Worm (Caenorhabditis elegans) whole organism, L2 larva: ENCODE data around the gene Y82E9BR.14.

Experiments used
- C34F6.9 ChIP-seq: fragments of 150-350 bp; optimal IDR thresholded peaks from 2 replicates; lab custom pipeline; 2014; ENCODE audit warnings: missing biosample characterization, missing genetic modification characterization
- F13H6.1 ChIP-seq: sonication (generic microtip); optimal IDR thresholded peaks from 2 replicates; lab custom pipeline; 2016; ENCODE audit warnings: missing genetic modification characterization, missing compliant biosample characterization
- R02D3.7 ChIP-seq: fragments of 150-350 bp; optimal IDR thresholded peaks from 2 replicates; lab custom pipeline; 2014; ENCODE audit warnings: missing biosample characterization, missing genetic modification characterization
- Y55F3AM.14 ChIP-seq: fragments of 200-800 bp; sonication (Bioruptor generic); optimal IDR thresholded peaks from 2 replicates; lab custom pipeline; 2018; ENCODE audit warnings: mild to moderate bottlenecking, missing genetic modification characterization, missing compliant biosample characterization
- ZK546.5 ChIP-seq: sonication (generic microtip); optimal IDR thresholded peaks from 2 replicates; lab custom pipeline; 2017; ENCODE audit warnings: missing biosample characterization, missing genetic modification characterization
- aly-2 ChIP-seq: fragments of 150-350 bp; optimal IDR thresholded peaks from 2 replicates; lab custom pipeline; 2014; ENCODE audit warnings: missing biosample characterization, missing genetic modification characterization
- ama-1 ChIP-seq: fragments of 150-350 bp; optimal IDR thresholded peaks from 2 replicates; lab custom pipeline; 2018; ENCODE audit warnings: inconsistent platforms
- blmp-1 ChIP-seq: sonication (generic microtip); optimal IDR thresholded peaks from 2 replicates; lab custom pipeline; 2017; ENCODE audit warnings: missing genetic modification characterization, mild to moderate bottlenecking, missing compliant biosample characterization, antibody characterized with exemption, moderate library complexity; ENCODE audit not compliant: insufficient read depth
- ceh-16 ChIP-seq: fragments of 150-350 bp; optimal IDR thresholded peaks from 2 replicates; lab custom pipeline; 2014; ENCODE audit warnings: missing biosample characterization, missing genetic modification characterization
- ceh-82 ChIP-seq: fragments of 150-350 bp; optimal IDR thresholded peaks from 2 replicates; lab custom pipeline; 2014; ENCODE audit warnings: missing biosample characterization, missing genetic modification characterization
- crh-2 ChIP-seq: sonication (generic microtip); optimal IDR thresholded peaks from 2 replicates; lab custom pipeline; 2017; ENCODE audit warnings: missing biosample characterization, missing genetic modification characterization
- fos-1 ChIP-seq: fragments of 150-350 bp; optimal IDR thresholded peaks from 2 replicates; lab custom pipeline; 2014; ENCODE audit warnings: missing biosample characterization, missing genetic modification characterization
- gmeb-1 ChIP-seq: fragments of 150-350 bp; optimal IDR thresholded peaks from 2 replicates; lab custom pipeline; 2014; ENCODE audit warnings: missing biosample characterization, missing genetic modification characterization
- lin-11 ChIP-seq: fragments of 150-350 bp; sonication (generic microtip); optimal IDR thresholded peaks from 2 replicates; lab custom pipeline; 2014; ENCODE audit warnings: missing biosample characterization, missing genetic modification characterization, inconsistent platforms, mixed read lengths
- lin-39 ChIP-seq: fragments of 150-350 bp; optimal IDR thresholded peaks from 2 replicates; lab custom pipeline; 2014; ENCODE audit warnings: missing biosample characterization, missing genetic modification reagents, missing genetic modification characterization
- nhr-10 ChIP-seq: sonication (generic microtip); optimal IDR thresholded peaks from 2 replicates; lab custom pipeline; 2017; ENCODE audit warnings: missing biosample characterization, missing genetic modification characterization
- nhr-12 ChIP-seq: fragments of 150-350 bp; optimal IDR thresholded peaks from 2 replicates; lab custom pipeline; 2014; ENCODE audit warnings: missing biosample characterization, missing genetic modification characterization
- nhr-23 ChIP-seq: fragments of 150-350 bp; optimal IDR thresholded peaks from 2 replicates; lab custom pipeline; 2014; ENCODE audit warnings: missing biosample characterization, missing genetic modification reagents, missing genetic modification characterization
- nhr-77 ChIP-seq: fragments of 150-350 bp; optimal IDR thresholded peaks from 2 replicates; lab custom pipeline; 2014; ENCODE audit warnings: missing biosample characterization, missing genetic modification characterization
- skn-1 ChIP-seq: sonication (generic microtip); optimal IDR thresholded peaks from 2 replicates; lab custom pipeline; 2017; ENCODE audit warnings: missing biosample characterization, missing genetic modification characterization
- sma-3 ChIP-seq: sonication (generic microtip); optimal IDR thresholded peaks from 2 replicates; lab custom pipeline; 2016; ENCODE audit warnings: missing genetic modification reagents, missing genetic modification characterization, missing compliant biosample characterization
- sma-9 ChIP-seq, 2 experiments: fragments of 150-350 bp in 1 of 2; sonication (generic microtip) in 1 of 2; optimal IDR thresholded peaks; 2 replicates each; lab custom pipeline; 2014 to 2016; ENCODE audit warnings: missing genetic modification characterization in 2 of 2, mild to moderate bottlenecking in 1 of 2, missing biosample characterization in 1 of 2, missing compliant biosample characterization in 1 of 2, missing genetic modification reagents in 1 of 2, moderate library complexity in 1 of 2
- snpc-4 ChIP-seq: fragments of 150-350 bp; optimal IDR thresholded peaks from 2 replicates; lab custom pipeline; 2014; ENCODE audit warnings: missing biosample characterization, missing genetic modification characterization
- unc-55 ChIP-seq: fragments of 150-350 bp; sonication (generic microtip); optimal IDR thresholded peaks from 3 replicates; lab custom pipeline; 2014; ENCODE audit warnings: missing biosample characterization, missing genetic modification reagents, missing genetic modification characterization
- unc-62 ChIP-seq: fragments of 150-350 bp; optimal IDR thresholded peaks from 2 replicates; lab custom pipeline; 2014; ENCODE audit warnings: missing biosample characterization, missing genetic modification reagents, missing genetic modification characterization
- zag-1 ChIP-seq: fragments of 150-350 bp; optimal IDR thresholded peaks from 2 replicates; lab custom pipeline; 2014; ENCODE audit warnings: missing biosample characterization, missing genetic modification characterization
- ztf-1 ChIP-seq: fragments of 200-800 bp; sonication (Bioruptor generic); conservative IDR thresholded peaks from 2 replicates; pipeline ENCODE4 v1.3.6; 2022; ENCODE audit warnings: missing genetic modification characterization, missing compliant biosample characterization
- ztf-4 ChIP-seq: fragments of 150-350 bp; optimal IDR thresholded peaks from 2 replicates; lab custom pipeline; 2014; ENCODE audit warnings: missing biosample characterization, missing genetic modification characterization

Gene Y82E9BR.14

DNA sequence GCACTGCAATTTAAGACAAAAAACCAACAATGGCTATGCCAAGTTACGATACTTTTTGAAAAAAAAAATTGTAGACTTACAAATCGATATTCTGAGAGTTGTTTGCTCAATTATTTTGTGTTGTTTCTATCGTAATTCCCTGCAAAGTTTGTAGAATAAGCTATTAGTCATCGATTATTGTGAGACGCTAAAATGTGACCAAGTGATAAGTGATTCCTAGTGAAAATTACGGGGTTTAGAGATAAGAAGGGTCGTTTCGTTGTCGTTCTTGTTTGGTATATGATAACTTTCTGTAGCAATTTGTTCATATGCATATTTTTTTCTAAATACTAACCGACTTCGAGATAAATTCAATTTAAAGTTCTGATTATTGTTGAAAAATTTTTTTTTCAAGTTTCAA, 15.7 kb downstream of the Y82E9BR.14 start:
- TF ChIP-seq sma-9 (GFP tag; optimal IDR thresholded peaks at IDR 0.05; lab: Kevin White, UChicago) (peak; percentile 45), sma-9 (tag; optimal IDR thresholded peaks at IDR 0.05; lab: Kevin White, UChicago) (no peak), zag-1 (no peak), fos-1 (tag; lab: Kevin White, UChicago) (peak; percentile 91), nhr-23 (tag; lab: Kevin White, UChicago) (no peak), unc-55 (GFP tag; lab: Kevin White, UChicago) (no peak), R02D3.7 (tag; lab: Kevin White, UChicago) (no peak)

- TF ChIP-seq lin-39 (tag; lab: Kevin White, UChicago): no peak
- TF ChIP-seq fos-1 (tag; lab: Kevin White, UChicago): peak; percentile 49
Measured at ce11 chrIII:1395355-1395754, 18.6 kb downstream of the Y82E9BR.14 start.

DNA sequence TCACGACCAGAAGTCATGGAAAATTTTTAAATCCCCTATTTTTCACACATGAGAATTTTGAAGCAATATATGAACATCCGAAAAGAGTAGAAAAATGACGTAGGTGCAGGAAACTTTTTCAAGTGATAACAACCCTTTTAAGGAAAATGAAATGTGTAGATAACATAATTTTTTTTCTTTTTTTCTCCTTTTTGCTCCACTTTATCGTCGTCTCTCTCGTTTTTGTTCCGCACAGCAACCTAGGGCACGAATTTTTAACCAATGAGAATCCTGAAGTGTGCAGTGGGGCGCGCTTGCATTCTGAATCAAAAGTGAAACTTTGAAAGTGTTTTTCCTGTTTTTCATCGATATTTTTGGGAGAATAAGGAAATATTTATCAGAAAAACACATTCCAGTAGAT, 21.2 kb downstream of the Y82E9BR.14 start:
- TF ChIP-seq ztf-4 (tag; lab: Kevin White, UChicago) (no peak), crh-2 (peak; percentile 44), fos-1 (tag; lab: Kevin White, UChicago) (peak; percentile 84), aly-2 (tag; lab: Kevin White, UChicago) (no peak), ceh-82 (tag; lab: Kevin White, UChicago) (no peak), gmeb-1 (peak; percentile 21), sma-3 (peak; percentile 26), sma-9 (GFP tag; optimal IDR thresholded peaks at IDR 0.05; lab: Kevin White, UChicago) (peak; percentile 2), sma-9 (tag; optimal IDR thresholded peaks at IDR 0.05; lab: Kevin White, UChicago) (no peak), F13H6.1 (peak; percentile 6)

- TF ChIP-seq ZK546.5 (tag; lab: Kevin White, UChicago) (no peak), ceh-16 (no peak), lin-11 (no peak), aly-2 (tag; lab: Kevin White, UChicago) (no peak), R02D3.7 (tag; lab: Kevin White, UChicago) (no peak), snpc-4 (tag; lab: Kevin White, UChicago) (no peak), Y55F3AM.14 (GFP tag; lab: Kevin White, UChicago) (no peak)
Measured at ce11 chrIII:1391752-1392151, 22.2 kb downstream of the Y82E9BR.14 start, which contains the start of gene pals-17. Gene pals-17, minus strand, starts transcription at chrIII:1391852.

DNA sequence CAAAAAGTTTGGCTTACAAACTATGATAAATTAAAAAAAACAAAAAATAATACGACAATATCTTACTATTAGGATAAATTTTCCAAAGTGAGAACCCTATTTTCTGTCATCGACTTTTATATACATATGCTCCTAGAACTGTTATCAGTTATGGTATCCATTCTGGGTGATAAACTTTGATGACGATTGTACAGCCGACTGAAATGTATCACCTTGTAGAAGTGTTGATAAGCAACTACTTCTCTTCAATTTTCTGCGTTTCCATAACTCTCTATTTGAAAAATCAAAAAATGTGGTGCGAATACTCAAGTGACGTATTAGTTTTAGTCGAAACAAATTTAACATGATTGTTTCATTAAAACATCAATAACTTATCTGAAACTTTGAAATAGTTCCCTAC, 23.9 kb downstream of the Y82E9BR.14 start:
- TF ChIP-seq crh-2 (peak; percentile 10), sma-9 (GFP tag; optimal IDR thresholded peaks at IDR 0.05; lab: Kevin White, UChicago) (peak; percentile 37), sma-9 (tag; optimal IDR thresholded peaks at IDR 0.05; lab: Kevin White, UChicago) (no peak), Y55F3AM.14 (GFP tag; lab: Kevin White, UChicago) (no peak), fos-1 (tag; lab: Kevin White, UChicago) (peak; percentile 98), unc-62 (GFP tag; lab: Kevin White, UChicago) (no peak), ceh-82 (tag; lab: Kevin White, UChicago) (no peak), nhr-10 (tag; lab: Kevin White, UChicago) (no peak), ztf-1 (GFP tag; lab: Robert Waterston, UW) (no peak), blmp-1 (tag; lab: Kevin White, UChicago) (no peak), C34F6.9 (tag; lab: Kevin White, UChicago) (no peak), nhr-12 (tag; lab: Kevin White, UChicago) (no peak), skn-1 (no peak), nhr-77 (tag; lab: Kevin White, UChicago) (no peak), ZK546.5 (tag; lab: Kevin White, UChicago) (no peak)

ce11 chrIII:1388274-1389058, 25.4 kb downstream of the Y82E9BR.14 start, which contains the start of gene pals-20:
Gene pals-20, minus strand, starts transcription at chrIII:1388324.
- TF ChIP-seq sma-9 (GFP tag; optimal IDR thresholded peaks at IDR 0.05; lab: Kevin White, UChicago) (no peak), sma-9 (tag; optimal IDR thresholded peaks at IDR 0.05; lab: Kevin White, UChicago) (no peak), ama-1 (lab: Kevin White, UChicago) (no peak), fos-1 (tag; lab: Kevin White, UChicago) (peak; percentile 67), ZK546.5 (tag; lab: Kevin White, UChicago) (no peak)
